Worm (Caenorhabditis elegans) whole organism, young adult: Measurements from ENCODE around the gene mdt-27.

ENCODE experiments used
- B0261.1 ChIP-seq: sonication (generic microtip); optimal IDR thresholded peaks from 2 replicates; lab custom pipeline; 2016; ENCODE audit warnings: mild to moderate bottlenecking, missing genetic modification characterization, moderate library complexity, missing compliant biosample characterization
- F10E7.11 ChIP-seq: sonication (generic microtip); optimal IDR thresholded peaks from 2 replicates; lab custom pipeline; 2017; ENCODE audit warnings: mild to moderate bottlenecking, missing genetic modification characterization, moderate library complexity, missing compliant biosample characterization
- F22D6.2 ChIP-seq: sonication (generic microtip); optimal IDR thresholded peaks from 2 replicates; lab custom pipeline; 2016; ENCODE audit warnings: mild to moderate bottlenecking, missing genetic modification characterization, missing compliant biosample characterization
- F39B2.1 ChIP-seq: fragments of 200-800 bp; sonication (Bioruptor generic); IDR thresholded peaks from 2 replicates; pipeline ENCODE4 v1.3.6; 2022; ENCODE audit warnings: missing genetic modification reagents, missing genetic modification characterization, missing compliant biosample characterization
- F49E8.2 ChIP-seq: sonication (generic microtip); optimal IDR thresholded peaks from 3 replicates; lab custom pipeline; 2017; ENCODE audit warnings: missing genetic modification characterization, mild to moderate bottlenecking, missing compliant biosample characterization, antibody characterized with exemption, moderate library complexity; ENCODE audit not compliant: insufficient read depth
- F52B5.7 ChIP-seq: sonication (generic microtip); optimal IDR thresholded peaks from 2 replicates; lab custom pipeline; 2016; ENCODE audit warnings: mild to moderate bottlenecking, missing genetic modification characterization, missing compliant biosample characterization
- F55B11.4 ChIP-seq: sonication (generic microtip); optimal IDR thresholded peaks from 2 replicates; lab custom pipeline; 2016; ENCODE audit warnings: missing compliant biosample characterization, missing genetic modification characterization, borderline replicate concordance; ENCODE audit not compliant: insufficient read depth
- K11D2.4 ChIP-seq: fragments of 200-800 bp; sonication (Bioruptor generic); IDR thresholded peaks from 2 replicates; pipeline ENCODE4 v1.3.6; 2022; ENCODE audit warnings: missing genetic modification reagents, missing genetic modification characterization, missing compliant biosample characterization
- K12H6.12 ChIP-seq: fragments of 200-800 bp; sonication (Bioruptor generic); optimal IDR thresholded peaks from 2 replicates; lab custom pipeline; 2018; ENCODE audit warnings: mild to moderate bottlenecking, missing genetic modification characterization, missing compliant biosample characterization
- Y53F4B.3 ChIP-seq: fragments of 200-800 bp; sonication (Bioruptor generic); IDR thresholded peaks from 2 replicates; pipeline ENCODE4 v1.3.6; 2022; ENCODE audit warnings: missing genetic modification reagents, missing genetic modification characterization, missing compliant biosample characterization
- Y79H2A.3 ChIP-seq: fragments of 200-800 bp; sonication (Bioruptor generic); conservative IDR thresholded peaks from 2 replicates; pipeline ENCODE4 v1.3.6; 2022; ENCODE audit warnings: missing genetic modification reagents, missing genetic modification characterization, missing compliant biosample characterization
- attf-6 ChIP-seq: fragments of 200-800 bp; sonication (Bioruptor generic); IDR thresholded peaks from 2 replicates; pipeline ENCODE4 v1.3.6; 2022; ENCODE audit warnings: missing genetic modification reagents, missing genetic modification characterization, missing compliant biosample characterization
- bed-2 ChIP-seq: fragments of 200-800 bp; sonication (Bioruptor generic); IDR thresholded peaks from 2 replicates; pipeline ENCODE4 v1.3.6; 2022; ENCODE audit warnings: missing genetic modification reagents, missing genetic modification characterization, missing compliant biosample characterization
- cebp-1 ChIP-seq, 2 experiments: fragments of 200-800 bp in 1 of 2; sonication (Bioruptor generic) in 1 of 2; sonication (generic microtip) in 1 of 2; IDR thresholded peaks in 1 of 2; optimal IDR thresholded peaks in 1 of 2; 2 replicates each; pipeline versions ENCODE4 v1.3.6 to Lab custom; 2017 to 2022; ENCODE audit warnings: missing compliant biosample characterization in 2 of 2, missing genetic modification characterization in 2 of 2, mild to moderate bottlenecking in 1 of 2, missing genetic modification reagents in 1 of 2, moderate library complexity in 1 of 2
- ceh-40 ChIP-seq: fragments of 200-800 bp; sonication (Bioruptor generic); IDR thresholded peaks from 2 replicates; pipeline ENCODE4 v1.3.6; 2022; ENCODE audit warnings: missing genetic modification characterization, missing compliant biosample characterization
- chd-7 ChIP-seq: sonication (generic microtip); optimal IDR thresholded peaks from 2 replicates; lab custom pipeline; 2016; ENCODE audit warnings: mild to moderate bottlenecking, missing genetic modification characterization, moderate library complexity, missing compliant biosample characterization
- dox-1 ChIP-seq: fragments of 200-800 bp; sonication (Bioruptor generic); IDR thresholded peaks from 2 replicates; pipeline ENCODE4 v1.3.6; 2022; ENCODE audit warnings: missing genetic modification reagents, missing genetic modification characterization, missing compliant biosample characterization
- efl-1 ChIP-seq: fragments of 150-350 bp; optimal IDR thresholded peaks from 2 replicates; lab custom pipeline; 2014; ENCODE audit warnings: missing biosample characterization, missing genetic modification reagents, missing genetic modification characterization
- egl-44 ChIP-seq: fragments of 200-800 bp; sonication (Bioruptor generic); IDR thresholded peaks from 2 replicates; pipeline ENCODE4 v1.3.6; 2022; ENCODE audit warnings: missing genetic modification reagents, missing genetic modification characterization, missing compliant biosample characterization
- ets-4 ChIP-seq: fragments of 200-800 bp; sonication (Bioruptor generic); optimal IDR thresholded peaks from 2 replicates; lab custom pipeline; 2018; ENCODE audit warnings: mild to moderate bottlenecking, missing genetic modification characterization, missing compliant biosample characterization
- fkh-3 ChIP-seq: sonication (generic microtip); optimal IDR thresholded peaks from 2 replicates; lab custom pipeline; 2016; ENCODE audit warnings: mild to moderate bottlenecking, missing genetic modification characterization, missing compliant biosample characterization
- hlh-12 ChIP-seq: sonication (generic microtip); optimal IDR thresholded peaks from 2 replicates; lab custom pipeline; 2016; ENCODE audit warnings: missing genetic modification characterization, missing compliant biosample characterization
- hlh-26 ChIP-seq: fragments of 200-800 bp; sonication (Bioruptor generic); conservative IDR thresholded peaks from 2 replicates; pipeline ENCODE4 v1.3.6; 2022; ENCODE audit warnings: missing genetic modification reagents, missing genetic modification characterization, missing compliant biosample characterization
- hmg-1.2 ChIP-seq: fragments of 200-800 bp; sonication (Bioruptor generic); IDR thresholded peaks from 2 replicates; pipeline ENCODE4 v1.3.6; 2022; ENCODE audit warnings: missing genetic modification reagents, missing genetic modification characterization, missing compliant biosample characterization
- let-607 ChIP-seq, 2 experiments: fragments of 200-800 bp in 1 of 2; sonication (Bioruptor generic) in 1 of 2; sonication (generic microtip) in 1 of 2; optimal IDR thresholded peaks; 2 replicates each; lab custom pipeline; 2016 to 2018; ENCODE audit warnings: mild to moderate bottlenecking in 2 of 2, missing compliant biosample characterization in 2 of 2, missing genetic modification characterization in 2 of 2, moderate library complexity in 2 of 2, missing genotype in 1 of 2
- lsy-27 ChIP-seq: sonication (generic microtip); optimal IDR thresholded peaks from 2 replicates; lab custom pipeline; 2017; ENCODE audit warnings: missing genetic modification characterization, mild to moderate bottlenecking, missing compliant biosample characterization, antibody characterized with exemption, missing genotype, borderline replicate concordance; ENCODE audit not compliant: insufficient read depth
- madf-10 ChIP-seq: sonication (generic microtip); optimal IDR thresholded peaks from 2 replicates; lab custom pipeline; 2016; ENCODE audit warnings: mild to moderate bottlenecking, missing genetic modification characterization, missing compliant biosample characterization
- mcd-1 ChIP-seq: fragments of 200-800 bp; sonication (Bioruptor generic); IDR thresholded peaks from 2 replicates; pipeline ENCODE4 v1.3.6; 2022; ENCODE audit warnings: missing genetic modification reagents, missing genetic modification characterization, missing compliant biosample characterization
- mxl-1 ChIP-seq: sonication (generic microtip); optimal IDR thresholded peaks from 2 replicates; lab custom pipeline; 2016; ENCODE audit warnings: missing genetic modification characterization, missing compliant biosample characterization
- nfyb-1 ChIP-seq: fragments of 200-800 bp; sonication (Bioruptor generic); IDR thresholded peaks from 2 replicates; pipeline ENCODE4 v1.3.6; 2022; ENCODE audit warnings: missing genetic modification reagents, missing genetic modification characterization, missing compliant biosample characterization
- nhr-120 ChIP-seq: fragments of 200-800 bp; sonication (Bioruptor generic); IDR thresholded peaks from 2 replicates; pipeline ENCODE4 v1.3.6; 2022; ENCODE audit warnings: missing genetic modification characterization, missing compliant biosample characterization
- nhr-27 ChIP-seq: fragments of 200-800 bp; sonication (Bioruptor generic); optimal IDR thresholded peaks from 2 replicates; lab custom pipeline; 2018; ENCODE audit warnings: mild to moderate bottlenecking, missing genetic modification characterization, moderate library complexity, missing compliant biosample characterization
- nhr-90 ChIP-seq: sonication (generic microtip); optimal IDR thresholded peaks from 2 replicates; lab custom pipeline; 2016; ENCODE audit warnings: missing genotype, mild to moderate bottlenecking, missing genetic modification characterization, missing compliant biosample characterization
- rcor-1 ChIP-seq: fragments of 200-800 bp; sonication (Bioruptor generic); IDR thresholded peaks from 2 replicates; pipeline ENCODE4 v1.3.6; 2022; ENCODE audit warnings: missing genetic modification reagents, missing genetic modification characterization, missing compliant biosample characterization
- repo-1 ChIP-seq: sonication (generic microtip); optimal IDR thresholded peaks from 2 replicates; lab custom pipeline; 2017; ENCODE audit warnings: mild to moderate bottlenecking, missing genetic modification characterization, missing compliant biosample characterization
- rpc-1 ChIP-seq, 2 experiments: fragments of 150-350 bp in 1 of 2; sonication (generic microtip) in 1 of 2; optimal IDR thresholded peaks; 2 replicates each; lab custom pipeline; 2014 to 2018; ENCODE audit warnings: missing biosample characterization in 1 of 2, missing genetic modification characterization in 1 of 2, missing genetic modification reagents in 1 of 2, missing genotype in 1 of 2
- snpc-4 ChIP-seq, 5 experiments: fragments of 150-350 bp in 1 of 5; sonication (generic microtip) in 4 of 5; optimal IDR thresholded peaks; 2 replicates each; lab custom pipeline; 2014 to 2018; ENCODE audit warnings: missing genetic modification characterization in 5 of 5, missing biosample characterization in 3 of 5, antibody characterized with exemption in 2 of 5, mild to moderate bottlenecking in 2 of 5, missing compliant biosample characterization in 2 of 5, missing genotype in 2 of 5, moderate library complexity in 2 of 5, missing genetic modification reagents in 1 of 5
- sptf-2 ChIP-seq: fragments of 200-800 bp; sonication (Bioruptor generic); optimal IDR thresholded peaks from 2 replicates; lab custom pipeline; 2018; ENCODE audit warnings: mild to moderate bottlenecking, missing genetic modification characterization, missing compliant biosample characterization
- tbp1 ChIP-seq: fragments of 200-800 bp; sonication (Bioruptor generic); optimal IDR thresholded peaks from 2 replicates; lab custom pipeline; 2018; ENCODE audit warnings: mild to moderate bottlenecking, missing genetic modification characterization, missing compliant biosample characterization
- zfh-2 ChIP-seq: fragments of 200-800 bp; sonication (Bioruptor generic); conservative IDR thresholded peaks from 2 replicates; pipeline ENCODE4 v1.3.6; 2022; ENCODE audit warnings: missing genetic modification reagents, missing genetic modification characterization, missing compliant biosample characterization
- ztf-18 ChIP-seq: sonication (generic microtip); optimal IDR thresholded peaks from 2 replicates; lab custom pipeline; 2016; ENCODE audit warnings: missing genotype, mild to moderate bottlenecking, missing genetic modification characterization, missing compliant biosample characterization
- ztf-6 ChIP-seq: fragments of 200-800 bp; sonication (Bioruptor generic); IDR thresholded peaks from 2 replicates; pipeline ENCODE4 v1.3.6; 2022; ENCODE audit warnings: missing genetic modification reagents, missing genetic modification characterization, missing compliant biosample characterization

Gene mdt-27

ce11 chrV:9224377-9224776 is 10.9 kb upstream of the mdt-27 start:
- no peak for TF ChIP-seq bed-2 (GFP tag; lab: Robert Waterston, UW)
- no peak for TF ChIP-seq cebp-1 (GFP tag; IDR thresholded peaks at IDR 0.05; lab: Robert Waterston, UW)
- TF ChIP-seq cebp-1 (tag; optimal IDR thresholded peaks at IDR 0.05; lab: Kevin White, UChicago): no peak
- no peak for TF ChIP-seq hlh-12 (tag; lab: Kevin White, UChicago)
- no peak for TF ChIP-seq lsy-27 (tag; lab: Kevin White, UChicago)
- TF ChIP-seq mxl-1: no peak
- TF ChIP-seq F39B2.1 (GFP tag; lab: Robert Waterston, UW): no peak
- no peak for TF ChIP-seq sptf-2 (GFP tag; lab: Kevin White, UChicago)
- no peak for TF ChIP-seq F10E7.11
- TF ChIP-seq egl-44: no peak
- no peak for TF ChIP-seq ets-4
- no peak for TF ChIP-seq Y79H2A.3 (GFP tag; lab: Robert Waterston, UW)
- TF ChIP-seq K12H6.12: no peak
- no peak for TF ChIP-seq dox-1 (GFP tag; lab: Robert Waterston, UW)
- TF ChIP-seq F55B11.4 (tag; lab: Kevin White, UChicago): no peak
- no peak for TF ChIP-seq ztf-6
- TF ChIP-seq nfyb-1 (GFP tag; lab: Robert Waterston, UW): no peak
- TF ChIP-seq B0261.1 (tag; lab: Kevin White, UChicago): no peak
- TF ChIP-seq, all 124 proteins: peak for 0

ce11 chrV:9222819-9223218 is 9.4 kb upstream of the mdt-27 start:
- TF ChIP-seq zfh-2 (GFP tag; lab: Robert Waterston, UW) (peak; percentile 78), hlh-26 (GFP tag; lab: Robert Waterston, UW) (no peak)

DNA sequence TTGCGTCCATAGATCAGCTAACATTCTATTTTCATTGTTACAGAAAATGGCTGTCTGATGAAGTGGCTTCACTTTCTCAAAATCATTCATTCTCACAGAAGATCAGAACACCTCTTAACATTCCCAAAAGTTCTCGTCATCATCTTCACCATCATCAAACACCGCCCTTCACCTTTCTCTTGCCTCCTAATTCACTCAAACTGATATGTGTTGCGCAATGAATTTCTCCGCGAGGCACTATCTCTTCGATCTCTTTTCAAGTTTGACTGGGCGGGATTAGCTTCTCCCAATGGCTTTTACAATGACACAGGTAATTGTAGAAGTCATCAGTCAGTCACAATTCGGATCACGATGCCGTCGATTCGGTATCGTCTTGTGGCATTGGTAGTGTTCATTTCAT is 8.1 kb upstream of the mdt-27 start, which contains the start of gene grd-6:
grd-6 (plus strand) TSS at position 301 of the 400 bp plus-strand sequence.
- TF ChIP-seq attf-6 (GFP tag; lab: Robert Waterston, UW) (no peak), K11D2.4 (GFP tag; lab: Robert Waterston, UW) (no peak), F39B2.1 (GFP tag; lab: Robert Waterston, UW) (no peak), zfh-2 (GFP tag; lab: Robert Waterston, UW) (no peak), ztf-18 (tag; lab: Kevin White, UChicago) (no peak), F49E8.2 (no peak), snpc-4 (GFP tag; optimal IDR thresholded peaks at IDR 0.05; lab: Kevin White, UChicago) (no peak), snpc-4 (tag; optimal IDR thresholded peaks at IDR 0.05; lab: Kevin White, UChicago) (no peak), chd-7 (tag; lab: Kevin White, UChicago) (no peak), rcor-1 (GFP tag; lab: Robert Waterston, UW) (no peak), fkh-3 (tag; lab: Kevin White, UChicago) (no peak), madf-10 (tag; lab: Kevin White, UChicago) (no peak), F22D6.2 (tag; lab: Kevin White, UChicago) (no peak), rpc-1 (optimal IDR thresholded peaks at IDR 0.05; lab: Kevin White, UChicago) (no peak), rpc-1 (tag; optimal IDR thresholded peaks at IDR 0.05; lab: Kevin White, UChicago) (no peak), nhr-27 (tag; lab: Kevin White, UChicago) (no peak)

ce11 chrV:9220444-9220843 is 7.0 kb upstream of the mdt-27 start:
- TF ChIP-seq mcd-1 (GFP tag; lab: Robert Waterston, UW) (peak; percentile 88), F49E8.2 (peak; percentile 21), nhr-120 (GFP tag; lab: Robert Waterston, UW) (no peak), F52B5.7 (no peak), Y53F4B.3 (GFP tag; lab: Robert Waterston, UW) (no peak), efl-1 (GFP tag; lab: Kevin White, UChicago) (peak; percentile 57), sptf-2 (GFP tag; lab: Kevin White, UChicago) (no peak), tbp1 (GFP tag; lab: Kevin White, UChicago) (peak; percentile 4), K11D2.4 (GFP tag; lab: Robert Waterston, UW) (no peak), nhr-90 (tag; lab: Kevin White, UChicago) (no peak), bed-2 (GFP tag; lab: Robert Waterston, UW) (no peak), ceh-40 (GFP tag; lab: Robert Waterston, UW) (no peak), hmg-1.2 (GFP tag; lab: Robert Waterston, UW) (peak; percentile 67; the same call in 1 of the 2 replicates), rcor-1 (GFP tag; lab: Robert Waterston, UW) (no peak), let-607 (tag; optimal IDR thresholded peaks at IDR 0.05; lab: Kevin White, UChicago) (no peak), ztf-6 (no peak), Y79H2A.3 (GFP tag; lab: Robert Waterston, UW) (no peak), repo-1 (no peak)
